Worm (Caenorhabditis elegans): ENCODE measurements around the gene Y4C6B.7.

Y4C6B.7 gene

DNA sequence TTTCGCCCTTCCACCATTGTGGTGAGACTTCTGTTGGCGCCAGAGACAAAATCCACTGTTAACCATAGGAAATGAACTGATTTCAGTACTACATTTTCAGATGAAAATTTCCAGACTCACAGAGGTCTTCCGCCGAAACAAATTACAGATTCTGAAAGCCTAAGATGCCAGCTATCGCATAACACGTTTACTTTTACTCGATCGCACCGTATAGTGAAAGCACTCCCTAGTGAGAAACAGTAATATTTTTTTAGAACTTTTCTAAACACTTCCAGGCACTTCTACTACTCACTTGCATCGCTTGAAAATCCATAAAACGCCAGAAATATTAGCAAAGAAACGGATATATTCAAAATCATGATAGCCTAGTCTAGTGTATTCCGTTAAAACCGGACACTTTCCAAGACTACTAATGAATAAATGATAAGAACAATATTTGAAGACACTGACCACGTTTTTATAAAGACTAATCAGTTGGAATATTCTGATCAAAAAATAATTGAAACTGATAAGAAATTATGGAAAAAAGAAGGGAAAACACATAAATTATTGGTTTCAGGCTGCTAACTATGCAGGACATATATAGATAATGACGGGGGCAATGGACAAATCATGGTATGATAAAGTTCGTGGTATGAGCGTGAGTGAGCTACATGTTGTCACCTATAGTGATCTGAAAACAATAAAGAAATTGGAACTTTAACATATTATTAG is 2.6 kb downstream of the Y4C6B.7 start, which contains the start of gene gba-4:
Gene gba-4 (minus strand): TSS at position 418 of the 714 bp plus-strand sequence.
- TF ChIP-seq pqm-1 (tag; optimal IDR thresholded peaks at IDR 0.05) (peak; percentile 42), elt-2 (tag; optimal IDR thresholded peaks at IDR 0.05) (peak; percentile 81)

DNA sequence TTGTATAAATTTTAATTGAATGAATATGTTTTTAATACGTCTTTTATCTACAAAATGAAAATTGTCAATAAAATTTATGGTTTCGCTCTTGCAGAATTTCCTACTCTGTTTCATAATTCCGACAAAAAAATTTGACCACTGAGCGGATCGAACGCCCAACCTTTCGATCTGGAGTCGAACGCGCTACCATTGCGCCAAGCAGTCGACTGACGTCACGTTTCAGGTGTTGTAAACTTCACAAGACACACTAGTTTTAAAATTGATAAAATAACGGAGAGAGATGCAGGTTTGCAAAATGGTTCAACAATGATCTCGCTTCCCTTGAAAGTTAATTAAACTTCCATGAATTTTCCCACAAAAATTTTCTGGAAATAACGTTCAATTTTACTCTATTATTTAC is 9.1 kb downstream of the Y4C6B.7 start:
- TF ChIP-seq nhr-11 (tag; optimal IDR thresholded peaks at IDR 0.05), result no peak
- peak; percentile 13 for TF ChIP-seq nfya-1 (tag; optimal IDR thresholded peaks at IDR 0.05; ENCODE audit: insufficient read depth)
- peak; percentile 22 for TF ChIP-seq pqm-1 (tag; optimal IDR thresholded peaks at IDR 0.05)
- peak; percentile 17 for TF ChIP-seq nhr-43 (tag; optimal IDR thresholded peaks at IDR 0.05; ENCODE audit: poor library complexity, severe bottlenecking)
- no peak for TF ChIP-seq ZK546.5 (tag; optimal IDR thresholded peaks at IDR 0.05)
- TF ChIP-seq unc-62 (GFP tag; optimal IDR thresholded peaks at IDR 0.05), result no peak
- peak; percentile 30 for TF ChIP-seq elt-2 (tag; optimal IDR thresholded peaks at IDR 0.05)

DNA sequence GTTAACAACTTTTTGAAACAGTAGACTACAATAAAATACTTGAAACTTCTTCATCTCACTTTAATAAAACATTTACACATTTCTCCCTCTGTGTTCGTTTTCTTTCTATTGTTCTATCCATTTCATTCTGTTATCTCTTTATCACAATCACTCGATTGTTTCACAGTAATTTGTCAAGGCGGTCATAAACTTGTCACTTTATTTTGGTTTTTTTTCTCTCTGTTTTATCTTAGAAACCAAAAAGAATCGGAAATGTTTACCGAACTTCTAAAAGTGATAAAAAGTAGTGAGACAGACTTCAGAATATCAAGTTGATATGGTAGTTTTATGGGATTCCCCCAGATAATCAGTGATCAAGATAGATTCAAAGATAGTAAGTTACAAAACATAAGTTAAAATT is 14.0 kb downstream of the Y4C6B.7 start, which contains the start of gene Y4C6B.2:
Gene Y4C6B.2 (plus strand): TSS at position 320 of the 400 bp plus-strand sequence.
- TF ChIP-seq egl-5 (tag; optimal IDR thresholded peaks at IDR 0.05), result no peak
- TF ChIP-seq nhr-67 (tag; optimal IDR thresholded peaks at IDR 0.05), result no peak
- no peak for TF ChIP-seq ceh-82 (tag; optimal IDR thresholded peaks at IDR 0.05)
- no peak for TF ChIP-seq zag-1 (tag; optimal IDR thresholded peaks at IDR 0.05)
- TF ChIP-seq nhr-11 (tag; optimal IDR thresholded peaks at IDR 0.05), result no peak
- peak in 1 of 3 experiments; percentile 24 for TF ChIP-seq elt-3 (tag; optimal IDR thresholded peaks at IDR 0.05)

DNA sequence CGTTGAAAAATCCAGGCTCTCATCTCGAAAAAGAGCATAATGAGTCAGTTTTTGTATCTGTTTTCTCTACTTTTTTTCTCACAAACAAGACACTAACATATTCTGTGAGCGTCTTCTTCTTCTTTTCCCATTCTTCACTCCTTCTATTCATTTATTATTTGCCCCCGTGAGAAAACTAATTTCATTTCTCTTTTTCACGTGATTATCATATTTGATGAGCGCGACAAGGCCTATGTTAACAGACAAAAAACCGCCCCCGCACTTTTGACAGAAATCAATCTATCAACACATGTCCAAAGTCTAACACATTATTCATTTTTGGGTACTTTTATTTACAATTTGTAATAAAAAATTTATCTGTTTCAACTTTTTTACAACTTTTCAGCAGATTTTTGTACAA is 15.6 kb downstream of the Y4C6B.7 start:
- TF ChIP-seq nhr-12 (tag; optimal IDR thresholded peaks at IDR 0.05) (no peak), egl-5 (tag; optimal IDR thresholded peaks at IDR 0.05) (no peak), nhr-76 (tag; optimal IDR thresholded peaks at IDR 0.05) (no peak), fos-1 (tag; optimal IDR thresholded peaks at IDR 0.05) (no peak), ceh-28 (tag; optimal IDR thresholded peaks at IDR 0.05) (no peak), lsy-12 (tag; optimal IDR thresholded peaks at IDR 0.05) (no peak), nhr-23 (tag; optimal IDR thresholded peaks at IDR 0.05) (no peak), nhr-77 (tag; optimal IDR thresholded peaks at IDR 0.05) (no peak), eor-1 (tag; optimal IDR thresholded peaks at IDR 0.05) (no peak), jun-1 (tag; optimal IDR thresholded peaks at IDR 0.05) (no peak), unc-39 (tag; optimal IDR thresholded peaks at IDR 0.05) (no peak), ztf-4 (tag; optimal IDR thresholded peaks at IDR 0.05) (no peak), R02D3.7 (tag; optimal IDR thresholded peaks at IDR 0.05) (no peak), nfya-1 (tag; optimal IDR thresholded peaks at IDR 0.05; ENCODE audit: insufficient read depth) (no peak)

DNA sequence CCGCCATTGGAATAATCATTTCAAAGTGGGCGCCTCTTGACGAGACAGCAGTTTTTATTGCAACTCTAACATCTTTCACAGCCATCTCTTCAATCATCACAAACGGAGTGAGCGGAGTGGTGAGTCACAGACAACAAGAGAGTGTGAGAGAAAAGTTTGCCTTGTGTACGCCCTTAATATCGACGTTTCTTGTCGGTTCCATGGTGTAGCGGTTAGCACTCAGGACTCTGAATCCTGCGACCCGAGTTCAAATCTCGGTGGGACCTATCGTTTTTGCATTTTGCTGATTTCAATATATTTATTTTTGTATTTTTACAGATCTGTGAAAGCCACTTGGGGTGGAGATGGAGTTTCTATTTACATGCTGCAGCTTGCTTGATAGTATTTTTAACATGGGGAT is 18.7 kb downstream of the Y4C6B.7 start:
- TF ChIP-seq lin-15B (tag; optimal IDR thresholded peaks at IDR 0.05), result peak; percentile 40
- TF ChIP-seq ama-1 (optimal IDR thresholded peaks at IDR 0.05), result no peak
- TF ChIP-seq elt-2 (tag; optimal IDR thresholded peaks at IDR 0.05), result peak; percentile 10
- TF ChIP-seq nhr-25 (tag; optimal IDR thresholded peaks at IDR 0.05), result peak; percentile 34
- TF ChIP-seq skn-1 (tag; optimal IDR thresholded peaks at IDR 0.05), result peak; percentile 39
- peak; percentile 56 for TF ChIP-seq hmg-11 (tag; optimal IDR thresholded peaks at IDR 0.05)
- TF ChIP-seq nhr-23 (tag; optimal IDR thresholded peaks at IDR 0.05), result no peak
- TF ChIP-seq nfya-1 (tag; optimal IDR thresholded peaks at IDR 0.05; ENCODE audit: insufficient read depth), result peak; percentile 63
- no peak for TF ChIP-seq R02D3.7 (tag; optimal IDR thresholded peaks at IDR 0.05)
- TF ChIP-seq pqm-1 (tag; optimal IDR thresholded peaks at IDR 0.05), result peak; percentile 52
- peak; percentile 57 for TF ChIP-seq nhr-43 (tag; optimal IDR thresholded peaks at IDR 0.05; ENCODE audit: poor library complexity, severe bottlenecking)
- TF ChIP-seq snpc-4 (tag; optimal IDR thresholded peaks at IDR 0.05), result peak; percentile 9
- peak; percentile 42 for TF ChIP-seq lsy-12 (tag; optimal IDR thresholded peaks at IDR 0.05)
- no peak for TF ChIP-seq eor-1 (tag; optimal IDR thresholded peaks at IDR 0.05)
- peak; percentile 23 for TF ChIP-seq jun-1 (tag; optimal IDR thresholded peaks at IDR 0.05)
- TF ChIP-seq pha-4 (tag; optimal IDR thresholded peaks at IDR 0.05), result peak; percentile 63
- TF ChIP-seq egl-5 (tag; optimal IDR thresholded peaks at IDR 0.05), result peak; percentile 46

DNA sequence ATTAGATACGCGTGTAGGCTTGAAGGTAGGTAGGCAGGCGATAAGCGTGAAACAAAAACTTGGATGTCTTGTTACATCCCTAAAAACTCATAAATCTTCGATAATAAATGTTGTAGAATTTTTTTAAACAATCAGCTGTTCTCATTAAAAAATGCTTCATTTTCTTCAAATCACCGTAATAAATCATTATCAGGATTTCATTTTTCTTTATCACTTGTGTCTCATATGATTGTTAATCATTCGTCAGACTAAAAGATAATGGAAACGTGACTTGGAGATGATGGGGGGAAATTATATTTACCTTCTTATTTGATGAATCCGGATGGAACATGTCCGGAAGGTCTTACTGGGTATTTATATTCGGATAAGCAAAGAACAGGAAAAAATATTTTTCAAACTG is 19.8 kb downstream of the Y4C6B.7 start:
- TF ChIP-seq lin-15B (tag; optimal IDR thresholded peaks at IDR 0.05) (no peak), egl-27 (tag; optimal IDR thresholded peaks at IDR 0.05) (no peak), unc-62 (GFP tag; optimal IDR thresholded peaks at IDR 0.05) (no peak), tbx-2 (tag; optimal IDR thresholded peaks at IDR 0.05) (no peak), elt-3 (tag; optimal IDR thresholded peaks at IDR 0.05) (no peak), jun-1 (tag; optimal IDR thresholded peaks at IDR 0.05) (no peak), fos-1 (tag; optimal IDR thresholded peaks at IDR 0.05) (no peak), nhr-23 (tag; optimal IDR thresholded peaks at IDR 0.05) (no peak), daf-12 (tag; optimal IDR thresholded peaks at IDR 0.05) (no peak), ZK546.5 (tag; optimal IDR thresholded peaks at IDR 0.05) (no peak), pha-4 (tag; optimal IDR thresholded peaks at IDR 0.05) (no peak), hmg-11 (tag; optimal IDR thresholded peaks at IDR 0.05) (no peak), mml-1 (tag; optimal IDR thresholded peaks at IDR 0.05) (no peak), nhr-237 (tag; optimal IDR thresholded peaks at IDR 0.05) (no peak), nhr-43 (tag; optimal IDR thresholded peaks at IDR 0.05; ENCODE audit: poor library complexity, severe bottlenecking) (no peak), sea-2 (GFP tag; optimal IDR thresholded peaks at IDR 0.05) (no peak), nhr-28 (tag; optimal IDR thresholded peaks at IDR 0.05) (no peak)
